Worm (Caenorhabditis elegans) whole organism, L1 larva: ENCODE measurements around the gene C26B9.5.

Experiments
- C16A3.4 ChIP-seq: fragments of 150-350 bp; optimal IDR thresholded peaks from 2 replicates; lab custom pipeline; 2014; ENCODE audit warnings: missing biosample characterization, missing genetic modification characterization
- C34B4.2 ChIP-seq: sonication (generic microtip); optimal IDR thresholded peaks from 2 replicates; lab custom pipeline; 2017; ENCODE audit warnings: mild to moderate bottlenecking, missing genetic modification characterization, missing compliant biosample characterization
- F16B12.6 ChIP-seq: fragments of 150-350 bp; optimal IDR thresholded peaks from 2 replicates; lab custom pipeline; 2014; ENCODE audit warnings: missing biosample characterization, missing genetic modification characterization
- Y116A8C.19 ChIP-seq: sonication (generic microtip); optimal IDR thresholded peaks from 2 replicates; lab custom pipeline; 2016; ENCODE audit warnings: missing compliant biosample characterization, missing genetic modification characterization, borderline replicate concordance
- aha-1 ChIP-seq: fragments of 150-350 bp; optimal IDR thresholded peaks from 2 replicates; lab custom pipeline; 2014; ENCODE audit warnings: missing biosample characterization, missing genetic modification characterization
- alr-1 ChIP-seq: fragments of 200-800 bp; sonication (Bioruptor generic); optimal IDR thresholded peaks from 2 replicates; lab custom pipeline; 2018; ENCODE audit warnings: borderline replicate concordance, mild to moderate bottlenecking, missing genetic modification characterization, missing compliant biosample characterization
- aly-2 ChIP-seq: fragments of 150-350 bp; optimal IDR thresholded peaks from 2 replicates; lab custom pipeline; 2014; ENCODE audit warnings: missing biosample characterization, missing genetic modification characterization
- ama-1 ChIP-seq: fragments of 150-350 bp; optimal IDR thresholded peaks from 2 replicates; lab custom pipeline; 2014
- blmp-1 ChIP-seq: fragments of 150-350 bp; optimal IDR thresholded peaks from 2 replicates; lab custom pipeline; 2014; ENCODE audit warnings: missing biosample characterization, missing genetic modification characterization
- ceh-63 ChIP-seq: fragments of 200-800 bp; sonication (Bioruptor generic); optimal IDR thresholded peaks from 2 replicates; lab custom pipeline; 2018; ENCODE audit warnings: mild to moderate bottlenecking, missing genetic modification characterization, missing compliant biosample characterization
- ceh-90 ChIP-seq: sonication (generic microtip); optimal IDR thresholded peaks from 2 replicates; lab custom pipeline; 2016; ENCODE audit warnings: missing genetic modification characterization, missing compliant biosample characterization
- efl-1 ChIP-seq, 4 experiments: fragments of 150-350 bp; optimal IDR thresholded peaks in 3 of 4; peaks in 1 of 4; 1 replicate in 1 of 4; 2 replicates in 3 of 4; lab custom pipeline; 2014; ENCODE audit warnings: missing biosample characterization in 2 of 4, missing genetic modification characterization in 2 of 4, missing genetic modification reagents in 2 of 4
- egl-13 ChIP-seq: sonication (generic microtip); optimal IDR thresholded peaks from 2 replicates; lab custom pipeline; 2016; ENCODE audit warnings: missing genotype, missing genetic modification reagents, missing genetic modification characterization, missing compliant biosample characterization
- egl-27 ChIP-seq, 2 experiments: fragments of 150-350 bp in 1 of 2; sonication (generic microtip); optimal IDR thresholded peaks; 3 replicates each; lab custom pipeline; 2017 to 2018; ENCODE audit warnings: missing biosample characterization in 2 of 2, missing genetic modification characterization in 2 of 2, missing genetic modification reagents in 2 of 2
- elt-2 ChIP-seq: sonication (generic microtip); optimal IDR thresholded peaks from 2 replicates; lab custom pipeline; 2016; ENCODE audit warnings: missing genetic modification characterization, mild to moderate bottlenecking, inconsistent platforms, missing compliant biosample characterization, missing genetic modification reagents
- elt-3 ChIP-seq, 6 experiments: fragments of 150-350 bp in 1 of 6; sonication (generic microtip); optimal IDR thresholded peaks; 2 replicates each; lab custom pipeline; 2017 to 2018; ENCODE audit warnings: missing biosample characterization in 6 of 6, missing genetic modification characterization in 6 of 6, inconsistent platforms in 1 of 6
- fkh-4 ChIP-seq: sonication (generic microtip); optimal IDR thresholded peaks from 2 replicates; lab custom pipeline; 2016; ENCODE audit warnings: missing compliant biosample characterization, missing genetic modification characterization, borderline replicate concordance
- fos-1 ChIP-seq: fragments of 150-350 bp; optimal IDR thresholded peaks from 2 replicates; lab custom pipeline; 2014; ENCODE audit warnings: missing biosample characterization, missing genetic modification characterization
- hpl-2 ChIP-seq: fragments of 150-350 bp; optimal IDR thresholded peaks from 2 replicates; lab custom pipeline; 2014; ENCODE audit warnings: missing biosample characterization, missing genetic modification reagents, missing genetic modification characterization
- isw-1 ChIP-seq: fragments of 200-800 bp; sonication (Bioruptor generic); IDR thresholded peaks from 2 replicates; pipeline ENCODE4 v1.3.6; 2022; ENCODE audit warnings: missing genetic modification characterization, missing compliant biosample characterization
- jun-1 ChIP-seq: fragments of 150-350 bp; optimal IDR thresholded peaks from 2 replicates; lab custom pipeline; 2014; ENCODE audit warnings: missing biosample characterization, missing genetic modification reagents, missing genetic modification characterization
- lin-13 ChIP-seq: fragments of 150-350 bp; optimal IDR thresholded peaks from 2 replicates; lab custom pipeline; 2014; ENCODE audit warnings: missing biosample characterization, missing genetic modification reagents, missing genetic modification characterization
- lin-35 ChIP-seq, 2 experiments: fragments of 150-350 bp; optimal IDR thresholded peaks; 2 replicates each; lab custom pipeline; 2014; ENCODE audit warnings: missing biosample characterization in 2 of 2, missing genetic modification characterization in 2 of 2, missing genetic modification reagents in 2 of 2
- nhr-12 ChIP-seq: sonication (generic microtip); optimal IDR thresholded peaks from 2 replicates; lab custom pipeline; 2017; ENCODE audit warnings: missing biosample characterization, missing genetic modification characterization
- nhr-28 ChIP-seq: fragments of 150-350 bp; optimal IDR thresholded peaks from 2 replicates; lab custom pipeline; 2014; ENCODE audit warnings: missing biosample characterization, missing genetic modification characterization
- nhr-47 ChIP-seq: sonication (generic microtip); optimal IDR thresholded peaks from 2 replicates; lab custom pipeline; 2016; ENCODE audit warnings: mild to moderate bottlenecking, missing genetic modification characterization, moderate library complexity, missing compliant biosample characterization
- nhr-84 ChIP-seq: sonication (generic microtip); optimal IDR thresholded peaks from 2 replicates; lab custom pipeline; 2017; ENCODE audit warnings: missing biosample characterization, missing genetic modification characterization
- pag-3 ChIP-seq: sonication (generic microtip); optimal IDR thresholded peaks from 2 replicates; lab custom pipeline; 2017; ENCODE audit warnings: missing genetic modification characterization, mild to moderate bottlenecking, missing compliant biosample characterization, antibody characterized with exemption, borderline replicate concordance; ENCODE audit not compliant: insufficient read depth
- skn-1 ChIP-seq: fragments of 150-350 bp; optimal IDR thresholded peaks from 2 replicates; lab custom pipeline; 2014; ENCODE audit warnings: missing biosample characterization, missing genetic modification characterization
- snu-23 ChIP-seq: sonication (generic microtip); optimal IDR thresholded peaks from 2 replicates; lab custom pipeline; 2016; ENCODE audit warnings: missing genetic modification characterization, missing compliant biosample characterization
- tbx-2 ChIP-seq: sonication (generic microtip); optimal IDR thresholded peaks from 2 replicates; lab custom pipeline; 2016; ENCODE audit warnings: missing genetic modification characterization, missing compliant biosample characterization
- tlp-1 ChIP-seq: fragments of 150-350 bp; optimal IDR thresholded peaks from 2 replicates; lab custom pipeline; 2014; ENCODE audit warnings: missing biosample characterization, missing genetic modification characterization
- unc-130 ChIP-seq: fragments of 150-350 bp; optimal IDR thresholded peaks from 2 replicates; lab custom pipeline; 2017; ENCODE audit warnings: missing biosample characterization, missing genetic modification characterization, inconsistent platforms
- unc-30 ChIP-seq: sonication (generic microtip); optimal IDR thresholded peaks from 2 replicates; lab custom pipeline; 2017; ENCODE audit warnings: missing biosample characterization, missing genetic modification characterization
- unc-62 ChIP-seq: fragments of 150-350 bp; optimal IDR thresholded peaks from 2 replicates; lab custom pipeline; 2014; ENCODE audit warnings: missing biosample characterization, missing genetic modification reagents, missing genetic modification characterization
- vab-15 ChIP-seq: sonication (generic microtip); optimal IDR thresholded peaks from 2 replicates; lab custom pipeline; 2017; ENCODE audit warnings: missing genotype, mild to moderate bottlenecking, missing genetic modification characterization, missing compliant biosample characterization
- xbp-1 ChIP-seq: sonication (generic microtip); optimal IDR thresholded peaks from 2 replicates; lab custom pipeline; 2016; ENCODE audit warnings: missing genetic modification characterization, missing compliant biosample characterization
- zag-1 ChIP-seq: fragments of 150-350 bp; optimal IDR thresholded peaks from 2 replicates; lab custom pipeline; 2014; ENCODE audit warnings: missing biosample characterization, missing genetic modification characterization
- zip-4 ChIP-seq: fragments of 200-800 bp; sonication (Bioruptor generic); optimal IDR thresholded peaks from 2 replicates; lab custom pipeline; 2018; ENCODE audit warnings: mild to moderate bottlenecking, missing genetic modification characterization, moderate library complexity, missing compliant biosample characterization

The C26B9.5 gene

DNA sequence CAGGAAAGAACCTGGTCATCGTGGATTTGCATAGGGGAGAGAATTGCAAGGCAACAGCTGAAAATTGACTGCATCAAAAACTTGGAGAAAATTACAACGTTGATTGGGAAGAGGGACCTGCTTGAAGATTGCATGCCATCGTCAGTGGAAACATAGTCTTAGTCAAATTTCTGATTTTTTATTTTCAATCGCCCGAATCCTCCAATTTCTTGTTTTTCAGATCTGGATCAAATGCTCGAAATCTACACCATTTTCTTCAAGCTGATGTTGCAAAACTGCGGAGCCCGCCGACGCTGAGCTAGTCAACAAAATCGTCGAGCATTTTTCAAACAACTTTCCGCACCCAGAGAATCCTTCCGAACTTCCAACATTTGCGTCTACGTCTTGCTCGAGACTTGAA lies 44.3 kb downstream of the C26B9.5 start:
- TF ChIP-seq jun-1 (tag; lab: Kevin White, UChicago) (no peak), C16A3.4 (tag; lab: Kevin White, UChicago) (no peak), C34B4.2 (no peak), vab-15 (tag; lab: Kevin White, UChicago) (no peak), zip-4 (no peak), tlp-1 (no peak), blmp-1 (tag; lab: Kevin White, UChicago) (no peak), ama-1 (lab: Kevin White, UChicago) (no peak), egl-13 (tag; lab: Kevin White, UChicago) (no peak), ceh-90 (tag; lab: Kevin White, UChicago) (no peak), zag-1 (tag; lab: Kevin White, UChicago) (no peak), aly-2 (tag; lab: Kevin White, UChicago) (no peak), skn-1 (tag; lab: Kevin White, UChicago) (no peak), nhr-84 (tag; lab: Kevin White, UChicago) (no peak), elt-3 (tag; optimal IDR thresholded peaks at IDR 0.05; lab: Kevin White, UChicago) (no peak), unc-30 (no peak), efl-1 (optimal IDR thresholded peaks at IDR 0.05; lab: Kevin White, UChicago) (no peak), efl-1 (GFP tag; optimal IDR thresholded peaks at IDR 0.05 in 1 of 2; lab: Kevin White, UChicago) (no peak), nhr-12 (tag; lab: Kevin White, UChicago) (no peak), isw-1 (no peak), nhr-28 (tag; lab: Kevin White, UChicago) (no peak)

ce11 chrX:5374742-5375141 lies 45.5 kb downstream of the C26B9.5 start, which contains the start of gene sek-4:
Gene sek-4, plus strand, starts transcription at chrX:5375059.
- no peak for TF ChIP-seq egl-27 (tag; optimal IDR thresholded peaks at IDR 0.05; lab: Kevin White, UChicago)
- TF ChIP-seq tbx-2 (tag; lab: Kevin White, UChicago) = no peak
- peak; percentile 42 for TF ChIP-seq elt-2 (tag; lab: Kevin White, UChicago)
- TF ChIP-seq nhr-12 (tag; lab: Kevin White, UChicago) = no peak
- TF ChIP-seq lin-35 (GFP tag; optimal IDR thresholded peaks at IDR 0.05; lab: Kevin White, UChicago) = no peak
- TF ChIP-seq, all 84 proteins: peak for 1

ce11 chrX:5377307-5377706 lies 48.0 kb downstream of the C26B9.5 start, which contains the start of gene sek-5:
Gene sek-5, plus strand, starts transcription at chrX:5377607.
- TF ChIP-seq tlp-1 (no peak), F16B12.6 (tag; lab: Kevin White, UChicago) (no peak), nhr-28 (tag; lab: Kevin White, UChicago) (no peak), xbp-1 (tag; lab: Kevin White, UChicago) (no peak), lin-13 (no peak), nhr-47 (tag; lab: Kevin White, UChicago) (no peak), blmp-1 (tag; lab: Kevin White, UChicago) (no peak), aha-1 (tag; lab: Kevin White, UChicago) (no peak), pag-3 (no peak), Y116A8C.19 (tag; lab: Kevin White, UChicago) (no peak), unc-130 (tag; lab: Kevin White, UChicago) (no peak), vab-15 (tag; lab: Kevin White, UChicago) (no peak), fkh-4 (tag; lab: Kevin White, UChicago) (no peak), elt-2 (tag; lab: Kevin White, UChicago) (no peak), alr-1 (no peak), snu-23 (GFP tag; lab: Kevin White, UChicago) (no peak), fos-1 (tag; lab: Kevin White, UChicago) (no peak), unc-62 (no peak), ceh-63 (GFP tag; lab: Kevin White, UChicago) (no peak), hpl-2 (GFP tag; lab: Kevin White, UChicago) (no peak)
